Worm (Caenorhabditis elegans): ENCODE measurements around the gene F55H2.8.

Gene F55H2.8

ce11 chrIII:9488027-9488426 lies 25.6 kb upstream of the F55H2.8 start:
- no peak for TF ChIP-seq egrh-3 (GFP tag; IDR thresholded peaks at IDR 0.05)
- no peak for TF ChIP-seq K12H6.12 (tag; optimal IDR thresholded peaks at IDR 0.05)
- TF ChIP-seq madf-8 (GFP tag; conservative IDR thresholded peaks at IDR 0.05) = peak; percentile 73
- no peak for TF ChIP-seq pha-4 (tag; optimal IDR thresholded peaks at IDR 0.05)
- no peak for TF ChIP-seq rec-8 (tag; optimal IDR thresholded peaks at IDR 0.05)
- no peak for TF ChIP-seq F57C9.4 (tag; optimal IDR thresholded peaks at IDR 0.05)
- TF ChIP-seq lsy-27 (tag; optimal IDR thresholded peaks at IDR 0.05; ENCODE audit: borderline replicate concordance, insufficient read depth) = no peak
- TF ChIP-seq mes-4 (tag; optimal IDR thresholded peaks at IDR 0.05) = no peak
- peak; percentile 70 for TF ChIP-seq lsl-1 (GFP tag; optimal IDR thresholded peaks at IDR 0.05)
- TF ChIP-seq lin-40 (tag; optimal IDR thresholded peaks at IDR 0.05) = no peak
- TF ChIP-seq F23B12.7 (tag; optimal IDR thresholded peaks at IDR 0.05; ENCODE audit: insufficient read depth) = no peak

DNA sequence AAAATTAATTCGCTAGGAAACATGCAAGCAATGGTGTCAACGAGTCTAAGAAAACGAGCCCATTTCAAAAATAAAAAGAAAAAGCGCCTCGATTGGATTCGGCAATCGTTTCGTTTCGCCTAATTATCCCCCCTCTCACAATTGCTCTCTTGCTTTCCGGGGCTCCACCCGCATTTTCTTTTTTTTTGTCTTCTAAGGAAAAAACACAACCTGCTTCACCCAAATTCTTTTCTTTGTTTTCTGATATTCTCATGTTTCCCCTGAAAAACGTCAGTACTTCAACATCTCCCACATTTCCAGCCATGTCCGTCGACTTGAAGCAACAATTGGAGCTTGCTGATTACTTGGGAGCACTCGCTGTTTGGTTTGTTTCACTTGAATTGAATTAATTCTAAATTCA lies 25.2 kb upstream of the F55H2.8 start, which contains the start of gene nlp-36:
Gene nlp-36 (plus strand): TSS at position 301 of the 400 bp plus-strand sequence.
- TF ChIP-seq him-1 (tag; optimal IDR thresholded peaks at IDR 0.05) (peak; percentile 9), rcor-1 (GFP tag; IDR thresholded peaks at IDR 0.05) (no peak), F49E8.2 (tag; optimal IDR thresholded peaks at IDR 0.05; ENCODE audit: insufficient read depth) (no peak), sdz-38 (tag; optimal IDR thresholded peaks at IDR 0.05) (no peak), snpc-3.4 (tag; optimal IDR thresholded peaks at IDR 0.05) (no peak)

- TF ChIP-seq hrde-1 (tag; optimal IDR thresholded peaks at IDR 0.05; ENCODE audit: borderline replicate concordance) (no peak), mes-4 (tag; optimal IDR thresholded peaks at IDR 0.05) (no peak), pbrm-1 (GFP tag; IDR thresholded peaks at IDR 0.05) (no peak), B0261.1 (tag; optimal IDR thresholded peaks at IDR 0.05) (no peak), attf-5 (GFP tag; optimal IDR thresholded peaks at IDR 0.05) (no peak), F37B4.10 (GFP tag; IDR thresholded peaks at IDR 0.05) (no peak), fkh-3 (tag; optimal IDR thresholded peaks at IDR 0.05) (no peak), ceh-79 (tag; optimal IDR thresholded peaks at IDR 0.05) (no peak)
Observed at ce11 chrIII:9489798-9490197, 23.9 kb upstream of the F55H2.8 start.

ce11 chrIII:9490783-9491547 lies 22.7 kb upstream of the F55H2.8 start, which contains the start of the genes dars-1 and ctr-9:
dars-1 (minus strand) TSS chrIII:9491215.
ctr-9 (plus strand) TSS chrIII:9491396.
- TF ChIP-seq B0035.1 (tag; optimal IDR thresholded peaks at IDR 0.05) (no peak), aptf-2 (GFP tag; conservative IDR thresholded peaks at IDR 0.05) (no peak), unc-62 (GFP tag; optimal IDR thresholded peaks at IDR 0.05) (no peak), B0336.3 (GFP tag; IDR thresholded peaks at IDR 0.05) (no peak), T26A5.8 (tag; optimal IDR thresholded peaks at IDR 0.05) (no peak), dox-1 (GFP tag; IDR thresholded peaks at IDR 0.05) (no peak), ceh-40 (GFP tag; IDR thresholded peaks at IDR 0.05) (no peak), Y53G8AR.9 (GFP tag; conservative IDR thresholded peaks at IDR 0.05) (0 out of 2 replicates have a peak, but pooled peaks have one; percentile 42), rcor-1 (GFP tag; IDR thresholded peaks at IDR 0.05) (no peak), nhr-90 (tag; optimal IDR thresholded peaks at IDR 0.05) (no peak), ceh-58 (GFP tag; IDR thresholded peaks at IDR 0.05) (no peak), Y95B8A.8 (GFP tag; IDR thresholded peaks at IDR 0.05) (no peak), snpc-3.4 (tag; optimal IDR thresholded peaks at IDR 0.05) (peak; percentile 0), him-1 (tag; optimal IDR thresholded peaks at IDR 0.05) (no peak), attf-5 (GFP tag; optimal IDR thresholded peaks at IDR 0.05) (no peak), cebp-1 (GFP tag; IDR thresholded peaks at IDR 0.05) (peak; percentile 30; the same call in 1 of the 2 replicates), cebp-1 (tag; optimal IDR thresholded peaks at IDR 0.05) (peak; percentile 87), die-1 (tag; optimal IDR thresholded peaks at IDR 0.05) (no peak), bed-1 (GFP tag; IDR thresholded peaks at IDR 0.05) (no peak), F57A8.1 (GFP tag; optimal IDR thresholded peaks at IDR 0.05) (no peak)

Data from whole organism, young adult.